Worm (Caenorhabditis elegans) whole organism, young adult: ENCODE data around the gene C33G3.5.
A peak's percentile ranks its signal among the peaks of the same experiment; 100 is the strongest.

Source experiments
- B0035.1 ChIP-seq: sonication (generic microtip); optimal IDR thresholded peaks from 2 replicates; lab custom pipeline; 2016; ENCODE audit warnings: missing genetic modification characterization, mild to moderate bottlenecking, missing compliant biosample characterization, missing genotype, missing genetic modification reagents
- C06A6.2 ChIP-seq: fragments of 200-800 bp; sonication (Bioruptor generic); conservative IDR thresholded peaks from 2 replicates; pipeline ENCODE4 v1.3.6; 2022; ENCODE audit warnings: missing genetic modification characterization, missing compliant biosample characterization
- F10E7.11 ChIP-seq: sonication (generic microtip); optimal IDR thresholded peaks from 2 replicates; lab custom pipeline; 2017; ENCODE audit warnings: mild to moderate bottlenecking, missing genetic modification characterization, moderate library complexity, missing compliant biosample characterization
- F22D6.2 ChIP-seq: sonication (generic microtip); optimal IDR thresholded peaks from 2 replicates; lab custom pipeline; 2016; ENCODE audit warnings: mild to moderate bottlenecking, missing genetic modification characterization, missing compliant biosample characterization
- F55B11.4 ChIP-seq: sonication (generic microtip); optimal IDR thresholded peaks from 2 replicates; lab custom pipeline; 2016; ENCODE audit warnings: missing compliant biosample characterization, missing genetic modification characterization, borderline replicate concordance; ENCODE audit not compliant: insufficient read depth
- aptf-3 ChIP-seq: fragments of 200-800 bp; sonication (Bioruptor generic); IDR thresholded peaks from 2 replicates; pipeline ENCODE4 v1.3.6; 2022; ENCODE audit warnings: missing genetic modification characterization, missing compliant biosample characterization
- cebp-1 ChIP-seq, 2 experiments: fragments of 200-800 bp in 1 of 2; sonication (Bioruptor generic) in 1 of 2; sonication (generic microtip) in 1 of 2; IDR thresholded peaks in 1 of 2; optimal IDR thresholded peaks in 1 of 2; 2 replicates each; pipeline versions ENCODE4 v1.3.6 to Lab custom; 2017 to 2022; ENCODE audit warnings: missing compliant biosample characterization in 2 of 2, missing genetic modification characterization in 2 of 2, mild to moderate bottlenecking in 1 of 2, missing genetic modification reagents in 1 of 2, moderate library complexity in 1 of 2
- ceh-100 ChIP-seq: fragments of 200-800 bp; sonication (Bioruptor generic); IDR thresholded peaks from 2 replicates; pipeline ENCODE4 v1.3.6; 2022; ENCODE audit warnings: missing genetic modification reagents, missing genetic modification characterization, missing compliant biosample characterization
- ceh-79 ChIP-seq: sonication (generic microtip); optimal IDR thresholded peaks from 2 replicates; lab custom pipeline; 2017; ENCODE audit warnings: mild to moderate bottlenecking, missing genetic modification characterization, missing compliant biosample characterization
- egl-18 ChIP-seq: fragments of 200-800 bp; sonication (Bioruptor generic); IDR thresholded peaks from 2 replicates; pipeline ENCODE4 v1.3.6; 2022; ENCODE audit warnings: missing genetic modification reagents, missing genetic modification characterization, missing compliant biosample characterization
- ets-4 ChIP-seq: fragments of 200-800 bp; sonication (Bioruptor generic); optimal IDR thresholded peaks from 2 replicates; lab custom pipeline; 2018; ENCODE audit warnings: mild to moderate bottlenecking, missing genetic modification characterization, missing compliant biosample characterization
- fkh-3 ChIP-seq: sonication (generic microtip); optimal IDR thresholded peaks from 2 replicates; lab custom pipeline; 2016; ENCODE audit warnings: mild to moderate bottlenecking, missing genetic modification characterization, missing compliant biosample characterization
- lin-35 ChIP-seq, 3 experiments: fragments of 150-350 bp in 2 of 3; sonication (generic microtip) in 1 of 3; optimal IDR thresholded peaks; 2 replicates each; lab custom pipeline; 2014 to 2018; ENCODE audit warnings: missing biosample characterization in 3 of 3, missing genetic modification characterization in 3 of 3, missing genetic modification reagents in 3 of 3
- lsl-1 ChIP-seq: fragments of 200-800 bp; sonication (Bioruptor generic); optimal IDR thresholded peaks from 2 replicates; lab custom pipeline; 2018; ENCODE audit warnings: mild to moderate bottlenecking, missing genetic modification characterization, moderate library complexity, missing compliant biosample characterization
- nhr-120 ChIP-seq: fragments of 200-800 bp; sonication (Bioruptor generic); IDR thresholded peaks from 2 replicates; pipeline ENCODE4 v1.3.6; 2022; ENCODE audit warnings: missing genetic modification characterization, missing compliant biosample characterization
- nhr-27 ChIP-seq: fragments of 200-800 bp; sonication (Bioruptor generic); optimal IDR thresholded peaks from 2 replicates; lab custom pipeline; 2018; ENCODE audit warnings: mild to moderate bottlenecking, missing genetic modification characterization, moderate library complexity, missing compliant biosample characterization
- nhr-80 ChIP-seq: sonication (generic microtip); optimal IDR thresholded peaks from 2 replicates; lab custom pipeline; 2016; ENCODE audit warnings: missing genetic modification characterization, missing compliant biosample characterization
- nhr-90 ChIP-seq: sonication (generic microtip); optimal IDR thresholded peaks from 2 replicates; lab custom pipeline; 2016; ENCODE audit warnings: missing genotype, mild to moderate bottlenecking, missing genetic modification characterization, missing compliant biosample characterization
- pha-4 ChIP-seq: fragments of 150-350 bp; sonication (generic microtip); optimal IDR thresholded peaks from 2 replicates; lab custom pipeline; 2014; ENCODE audit warnings: missing biosample characterization, missing genetic modification reagents, missing genetic modification characterization
- rec-8 ChIP-seq, 2 experiments: sonication (generic microtip); optimal IDR thresholded peaks; 2 replicates each; lab custom pipeline; 2016; ENCODE audit warnings: mild to moderate bottlenecking in 2 of 2, missing genetic modification characterization in 2 of 2, missing genetic modification reagents in 2 of 2, missing genotype in 2 of 2, missing biosample characterization in 1 of 2, missing compliant biosample characterization in 1 of 2, moderate library complexity in 1 of 2
- sdz-38 ChIP-seq: sonication (generic microtip); optimal IDR thresholded peaks from 2 replicates; lab custom pipeline; 2016; ENCODE audit warnings: missing genotype, missing genetic modification characterization, missing compliant biosample characterization
- sea-2 ChIP-seq: fragments of 200-800 bp; sonication (Bioruptor generic); IDR thresholded peaks from 2 replicates; pipeline ENCODE4 v1.3.6; 2022; ENCODE audit warnings: missing genetic modification characterization, missing compliant biosample characterization
- snpc-1.3 ChIP-seq: sonication (generic microtip); optimal IDR thresholded peaks from 2 replicates; lab custom pipeline; 2017; ENCODE audit warnings: missing genetic modification characterization, mild to moderate bottlenecking, missing compliant biosample characterization, antibody characterized with exemption, moderate library complexity, missing genotype, missing genetic modification reagents; ENCODE audit not compliant: insufficient read depth
- tlf-1 ChIP-seq: fragments of 200-800 bp; sonication (Bioruptor generic); optimal IDR thresholded peaks from 2 replicates; lab custom pipeline; 2018; ENCODE audit warnings: mild to moderate bottlenecking, missing genetic modification characterization, missing compliant biosample characterization
- unc-130 ChIP-seq: sonication (generic microtip); optimal IDR thresholded peaks from 2 replicates; lab custom pipeline; 2016; ENCODE audit warnings: missing genetic modification reagents, missing genetic modification characterization, missing compliant biosample characterization
- zfh-2 ChIP-seq: fragments of 200-800 bp; sonication (Bioruptor generic); conservative IDR thresholded peaks from 2 replicates; pipeline ENCODE4 v1.3.6; 2022; ENCODE audit warnings: missing genetic modification reagents, missing genetic modification characterization, missing compliant biosample characterization
- ztf-22 ChIP-seq: fragments of 200-800 bp; sonication (Bioruptor generic); optimal IDR thresholded peaks from 2 replicates; lab custom pipeline; 2018; ENCODE audit warnings: mild to moderate bottlenecking, missing genetic modification characterization, moderate library complexity, missing compliant biosample characterization
- ztf-28 ChIP-seq: fragments of 200-800 bp; sonication (Bioruptor generic); IDR thresholded peaks from 2 replicates; pipeline ENCODE4 v1.3.6; 2022; ENCODE audit warnings: missing genetic modification reagents, missing genetic modification characterization, missing compliant biosample characterization

C33G3.5 gene

DNA sequence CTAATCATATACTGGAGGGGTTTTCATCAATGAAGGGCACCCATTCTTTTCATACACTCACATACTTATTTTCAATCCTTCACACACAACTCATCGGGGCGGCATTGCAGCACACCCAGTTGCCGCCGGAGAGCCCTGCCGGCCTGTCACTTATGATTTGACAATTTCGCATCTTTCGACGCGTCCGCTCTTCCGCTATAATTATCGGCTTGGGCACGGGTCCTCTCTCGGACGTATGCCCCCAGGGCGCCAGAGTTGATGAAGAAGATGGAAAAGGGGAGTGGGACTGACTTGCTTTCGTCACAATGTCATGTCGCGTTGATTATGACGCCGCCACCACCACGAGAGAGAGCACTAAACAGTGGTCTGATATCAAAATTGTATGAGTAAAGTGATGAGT is 34.1 kb downstream of the C33G3.5 start:
- no peak for TF ChIP-seq ceh-79 (tag; lab: Kevin White, UChicago)
- peak; percentile 59 for TF ChIP-seq zfh-2 (GFP tag; lab: Robert Waterston, UW)
- TF ChIP-seq aptf-3 (GFP tag; lab: Robert Waterston, UW), result 0 out of 2 replicates have a peak, but pooled peaks have one; percentile 35
- TF ChIP-seq, all 124 proteins: peak for 2

DNA sequence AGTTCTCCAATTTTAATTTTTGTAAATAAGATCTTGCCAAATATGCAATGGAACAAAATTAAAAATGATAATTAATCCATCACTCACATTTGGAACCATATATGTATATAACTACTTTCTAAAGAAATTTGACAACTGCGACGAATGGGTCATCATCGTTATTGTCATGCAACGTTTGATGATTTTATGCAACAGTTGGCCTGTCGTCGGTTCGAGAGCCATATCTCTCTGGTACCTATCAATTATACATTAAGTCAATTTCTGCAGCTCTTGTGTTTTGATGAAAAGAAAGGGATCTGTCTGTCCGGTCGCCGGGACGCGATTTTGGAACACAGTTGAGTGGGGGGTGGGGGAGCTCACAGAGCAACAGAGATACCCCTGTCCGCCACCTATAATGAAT is 39.2 kb downstream of the C33G3.5 start:
- TF ChIP-seq pha-4 (no peak), sdz-38 (tag; lab: Kevin White, UChicago) (no peak), sea-2 (GFP tag; lab: Robert Waterston, UW) (no peak), F10E7.11 (tag; lab: Kevin White, UChicago) (no peak), C06A6.2 (no peak), nhr-120 (GFP tag; lab: Robert Waterston, UW) (no peak), rec-8 (tag; optimal IDR thresholded peaks at IDR 0.05; lab: Kevin White, UChicago) (no peak), egl-18 (GFP tag; lab: Robert Waterston, UW) (no peak), ztf-22 (GFP tag; lab: Kevin White, UChicago) (no peak)

DNA sequence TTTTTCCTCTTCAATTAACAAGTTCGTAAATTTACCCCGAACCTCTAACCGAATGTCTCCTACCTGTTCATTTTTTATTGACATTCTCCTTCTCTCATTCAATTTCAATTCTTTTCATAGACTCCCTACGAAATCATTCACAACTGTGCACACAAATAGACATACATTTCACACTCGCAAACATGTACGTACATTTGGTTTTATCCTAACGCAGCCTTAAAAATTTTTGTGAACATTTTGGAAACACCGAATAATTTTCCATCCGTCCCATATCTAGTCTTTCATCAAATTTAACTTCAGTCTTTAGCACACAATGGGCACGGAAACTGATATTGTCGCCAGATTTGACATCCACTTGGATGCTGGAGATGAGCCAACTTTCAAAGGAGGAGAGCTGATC is 45.0 kb downstream of the C33G3.5 start, which contains the start of gene arrd-25:
TSS of gene arrd-25 (plus strand) at position 301 of the 400 bp plus-strand sequence.
- no peak for TF ChIP-seq fkh-3 (tag; lab: Kevin White, UChicago)
- TF ChIP-seq unc-130, result no peak
- no peak for TF ChIP-seq ztf-28
- no peak for TF ChIP-seq ceh-100 (GFP tag; lab: Robert Waterston, UW)

DNA sequence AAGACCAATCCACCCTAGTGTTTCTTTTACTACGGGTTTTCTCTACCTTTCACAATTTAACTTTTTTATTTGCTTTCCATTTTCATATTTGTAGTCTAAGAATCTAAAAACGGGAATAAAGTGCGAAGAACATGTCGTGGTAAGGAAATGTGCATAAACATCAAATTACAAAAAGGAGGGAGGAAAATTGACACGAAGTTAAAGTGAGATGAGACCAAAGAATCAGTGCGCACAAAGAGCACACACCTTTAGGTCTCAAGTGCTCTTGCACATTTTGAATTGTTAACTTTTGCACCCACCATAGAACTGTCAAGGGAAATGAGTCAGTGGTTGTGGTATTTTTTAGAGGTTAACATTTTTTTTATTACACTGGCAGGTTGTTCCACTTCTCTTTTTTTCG is 48.0 kb downstream of the C33G3.5 start:
- TF ChIP-seq tlf-1 (GFP tag; lab: Kevin White, UChicago) (no peak), nhr-80 (peak; percentile 21)

DNA sequence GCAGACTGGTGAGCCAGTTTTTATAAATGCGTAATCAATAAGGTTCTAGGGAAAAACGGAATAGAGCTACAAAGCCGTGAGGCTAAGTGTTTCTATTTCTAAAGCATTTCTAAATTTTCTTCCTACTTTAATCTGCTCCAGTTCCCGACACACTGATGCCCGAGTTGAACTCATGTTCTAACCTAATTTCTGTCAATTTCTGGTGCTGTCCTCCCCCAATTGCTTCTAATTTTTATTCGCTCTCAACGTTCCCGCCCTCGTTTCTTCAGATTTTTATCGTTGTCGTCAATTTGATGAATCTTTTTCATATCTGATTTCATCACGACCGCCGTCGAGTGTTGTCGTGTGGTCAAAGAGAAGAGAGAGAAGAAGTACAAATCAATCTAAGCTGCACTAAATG is 48.6 kb downstream of the C33G3.5 start:
- TF ChIP-seq ets-4 (GFP tag; lab: Kevin White, UChicago), result no peak
- no peak for TF ChIP-seq zfh-2 (GFP tag; lab: Robert Waterston, UW)

DNA sequence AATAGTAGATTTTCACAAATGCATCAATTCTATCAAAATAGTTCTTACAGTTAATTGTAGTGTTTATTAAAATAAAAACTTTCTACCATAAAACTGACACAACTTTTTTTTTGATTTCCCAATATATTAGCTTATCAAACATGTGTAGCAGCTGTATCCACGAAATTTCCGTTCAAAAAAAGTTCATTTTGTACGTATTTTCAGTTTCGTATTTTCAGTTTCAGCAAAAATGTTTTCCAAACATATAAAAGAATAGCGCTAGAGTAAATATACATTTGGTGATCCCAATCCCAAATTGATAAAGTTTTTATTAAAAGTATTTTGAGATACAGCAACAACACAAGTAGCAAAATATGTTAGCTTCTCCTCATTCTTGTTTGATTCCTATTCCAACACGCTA is 49.1 kb downstream of the C33G3.5 start:
- TF ChIP-seq unc-130 (no peak), C06A6.2 (no peak), lin-35 (GFP tag; optimal IDR thresholded peaks at IDR 0.05; lab: Kevin White, UChicago) (no peak), nhr-90 (tag; lab: Kevin White, UChicago) (no peak), nhr-27 (tag; lab: Kevin White, UChicago) (no peak), B0035.1 (tag; lab: Kevin White, UChicago) (no peak), snpc-1.3 (tag; lab: Kevin White, UChicago) (no peak), F55B11.4 (no peak), F22D6.2 (tag; lab: Kevin White, UChicago) (no peak), cebp-1 (GFP tag; IDR thresholded peaks at IDR 0.05; lab: Robert Waterston, UW) (no peak), cebp-1 (tag; optimal IDR thresholded peaks at IDR 0.05; lab: Kevin White, UChicago) (no peak), ztf-28 (no peak), sdz-38 (tag; lab: Kevin White, UChicago) (no peak), lsl-1 (GFP tag; lab: Kevin White, UChicago) (no peak)
